Fruit fly (Drosophila melanogaster) whole organism, embryonic: ENCODE measurements around the gene CG34288.

Source experiments
- Awh ChIP-seq: fragments of 200-800 bp; sonication (Bioruptor generic); IDR thresholded peaks from 2 replicates; pipeline ENCODE4, ENCODE4 v1.3.6; 2022; ENCODE audit warnings: missing biosample characterization, missing genetic modification characterization
- CG11398 ChIP-seq: fragments of 200-800 bp; sonication (Bioruptor generic); optimal IDR thresholded peaks from 2 replicates; lab custom pipeline; 2016; ENCODE audit warnings: missing biosample characterization, missing genetic modification characterization
- CG13296 ChIP-seq: fragments of 200-800 bp; sonication (Bioruptor generic); optimal IDR thresholded peaks from 3 replicates; lab custom pipeline; 2018; ENCODE audit warnings: missing biosample characterization, mild to moderate bottlenecking, missing genetic modification characterization
- CG15514 ChIP-seq: fragments of 200-800 bp; sonication (Bioruptor generic); optimal IDR thresholded peaks from 3 replicates; lab custom pipeline; 2017; ENCODE audit warnings: missing biosample characterization, missing genetic modification characterization, mild to moderate bottlenecking, moderate library complexity, missing genetic modification reagents
- CG4282 ChIP-seq: fragments of 200-800 bp; sonication (Bioruptor generic); optimal IDR thresholded peaks from 2 replicates; lab custom pipeline; 2016; ENCODE audit warnings: missing biosample characterization, missing genetic modification characterization
- dysf ChIP-seq: fragments of 200-800 bp; sonication (Bioruptor generic); IDR thresholded peaks from 3 replicates; pipeline ENCODE4 v1.3.6; 2022; ENCODE audit warnings: missing biosample characterization, missing genetic modification characterization
- phol ChIP-seq: fragments of 200-800 bp; sonication (Bioruptor generic); optimal IDR thresholded peaks from 3 replicates; lab custom pipeline; 2018; ENCODE audit warnings: missing biosample characterization, mild to moderate bottlenecking, missing genetic modification characterization, moderate library complexity

dm6 chr3R:22465984-22466530, 19.0 kb upstream of the CG34288 start, which contains the start of gene Pebp1:
- TF ChIP-seq Awh (GFP tag; lab: Robert Waterston, UW) (no peak), CG15514 (GFP tag; lab: Kevin White, UChicago) (no peak), dysf (GFP tag; lab: Robert Waterston, UW) (no peak), CG13296 (GFP tag; lab: Kevin White, UChicago) (no peak), CG4282 (no peak), CG11398 (no peak), phol (tag; lab: Kevin White, UChicago) (no peak)
